Worm (Caenorhabditis elegans) whole organism, late embryonic: Measurements from ENCODE around the gene cdr-2.

Experiments
- F13H6.1 ChIP-seq: sonication (generic microtip); optimal IDR thresholded peaks from 2 replicates; lab custom pipeline; 2016; ENCODE audit warnings: missing genetic modification characterization, missing compliant biosample characterization
- ama-1 ChIP-seq: fragments of 150-350 bp; optimal IDR thresholded peaks from 2 replicates; lab custom pipeline; 2014
- pha-4 ChIP-seq: fragments of 150-350 bp; optimal IDR thresholded peaks from 2 replicates; lab custom pipeline; 2018; ENCODE audit warnings: missing biosample characterization, missing genetic modification reagents, missing genetic modification characterization
- sox-4 ChIP-seq: sonication (generic microtip); optimal IDR thresholded peaks from 2 replicates; lab custom pipeline; 2017; ENCODE audit warnings: mild to moderate bottlenecking, missing genetic modification characterization, inconsistent platforms, missing compliant biosample characterization
- syd-9 ChIP-seq: sonication (generic microtip); optimal IDR thresholded peaks from 2 replicates; lab custom pipeline; 2016; ENCODE audit warnings: mild to moderate bottlenecking, missing genetic modification characterization, moderate library complexity, missing compliant biosample characterization

- TF ChIP-seq F13H6.1 (no peak), sox-4 (no peak), pha-4 (no peak), ama-1 (no peak), syd-9 (tag; lab: Kevin White, UChicago) (no peak)
Measured at ce11 chrV:12455695-12456094, 40.2 kb upstream of the cdr-2 start.
